Fruit fly (Drosophila melanogaster): ENCODE measurements around the gene CG6678.

CG6678 gene

dm6 chr3R:21839636-21840035 is 47.2 kb upstream of the CG6678 start (continued):
- TF ChIP-seq CG9609 (GFP tag; optimal IDR thresholded peaks at IDR 0.05) (no peak), sob (GFP tag; IDR thresholded peaks at IDR 0.05) (no peak), grn (GFP tag; optimal IDR thresholded peaks at IDR 0.05) (no peak), tap (tag; optimal IDR thresholded peaks at IDR 0.05) (peak; percentile 27), CG32767 (GFP tag; IDR thresholded peaks at IDR 0.05) (no peak), CG8478 (optimal IDR thresholded peaks at IDR 0.05) (no peak), Scr (GFP tag; IDR thresholded peaks at IDR 0.05; ENCODE audit: partially characterized antibody) (no peak), run (tag; optimal IDR thresholded peaks at IDR 0.05) (no peak), lab (GFP tag; optimal IDR thresholded peaks at IDR 0.05) (peak; percentile 42), wek (GFP tag; optimal IDR thresholded peaks at IDR 0.05) (no peak), CG4854 (GFP tag; optimal IDR thresholded peaks at IDR 0.05) (no peak), CG1792 (GFP tag; optimal IDR thresholded peaks at IDR 0.05) (no peak), ssp (GFP tag; IDR thresholded peaks at IDR 0.05) (no peak), Dip3 (GFP tag; optimal IDR thresholded peaks at IDR 0.05) (no peak), CG30403 (GFP tag; optimal IDR thresholded peaks at IDR 0.05) (no peak), CG34422 (GFP tag; IDR thresholded peaks at IDR 0.05) (no peak), CTCF (GFP tag; optimal IDR thresholded peaks at IDR 0.05) (no peak), crol (GFP tag; IDR thresholded peaks at IDR 0.05) (no peak), CG7271 (tag; optimal IDR thresholded peaks at IDR 0.05) (no peak), mam (GFP tag; optimal IDR thresholded peaks at IDR 0.05) (no peak), dysf (GFP tag; IDR thresholded peaks at IDR 0.05) (no peak), Xbp1 (GFP tag; optimal IDR thresholded peaks at IDR 0.05) (no peak), Ssrp (tag; optimal IDR thresholded peaks at IDR 0.05) (no peak), sim (GFP tag; IDR thresholded peaks at IDR 0.05) (no peak), danr (GFP tag; IDR thresholded peaks at IDR 0.05) (no peak), fd96Cb (tag; optimal IDR thresholded peaks at IDR 0.05) (peak; percentile 19), CoRest (tag; optimal IDR thresholded peaks at IDR 0.05) (peak; percentile 50), CG12155 (GFP tag; optimal IDR thresholded peaks at IDR 0.05) (no peak), ttk (GFP tag; IDR thresholded peaks at IDR 0.05) (no peak), CG3281 (GFP tag; optimal IDR thresholded peaks at IDR 0.05) (peak; percentile 54), CG1832 (GFP tag; optimal IDR thresholded peaks at IDR 0.05) (no peak), gsb-n (tag; optimal IDR thresholded peaks at IDR 0.05) (peak; percentile 13), zfh1 (GFP tag; IDR thresholded peaks at IDR 0.05) (no peak), CG2202 (tag; optimal IDR thresholded peaks at IDR 0.05) (no peak), ems (GFP tag; optimal IDR thresholded peaks at IDR 0.05) (no peak), gcm2 (GFP tag; optimal IDR thresholded peaks at IDR 0.05) (no peak), CG4424 (GFP tag; optimal IDR thresholded peaks at IDR 0.05) (peak; percentile 30), pzg (GFP tag; optimal IDR thresholded peaks at IDR 0.05) (no peak), Hr39 (optimal IDR thresholded peaks at IDR 0.05) (no peak), onecut (GFP tag; IDR thresholded peaks at IDR 0.05) (no peak), CG4328 (GFP tag; optimal IDR thresholded peaks at IDR 0.05) (no peak), tgo (GFP tag; IDR thresholded peaks at IDR 0.05) (no peak), CG6254 (GFP tag; optimal IDR thresholded peaks at IDR 0.05) (no peak), usp (GFP tag; optimal IDR thresholded peaks at IDR 0.05) (no peak), CG9727 (GFP tag; optimal IDR thresholded peaks at IDR 0.05) (peak; percentile 13), CG9437 (GFP tag; optimal IDR thresholded peaks at IDR 0.05) (peak; percentile 6), CG18619 (GFP tag; optimal IDR thresholded peaks at IDR 0.05) (no peak), ATbp (GFP tag; optimal IDR thresholded peaks at IDR 0.05) (no peak), Camta (GFP tag; optimal IDR thresholded peaks at IDR 0.05) (no peak), Dref (GFP tag; IDR thresholded peaks at IDR 0.05) (no peak), CG13894 (tag; optimal IDR thresholded peaks at IDR 0.05) (no peak), Stat92E (GFP tag; optimal IDR thresholded peaks at IDR 0.05) (no peak), CG6654 (GFP tag; optimal IDR thresholded peaks at IDR 0.05) (no peak), al (GFP tag; IDR thresholded peaks at IDR 0.05) (no peak)
